Worm (Caenorhabditis elegans): ENCODE measurements around the gene C06E1.11.

C06E1.11 gene

ce11 chrIII:8578381-8578780 is 38.1 kb downstream of the C06E1.11 start:
- TF ChIP-seq mec-3 (tag; optimal IDR thresholded peaks at IDR 0.05; ENCODE audit: borderline replicate concordance) (no peak), che-1 (tag; optimal IDR thresholded peaks at IDR 0.05) (no peak)

ce11 chrIII:8577534-8577933 is 39.0 kb downstream of the C06E1.11 start:
- TF ChIP-seq madf-2 (tag; optimal IDR thresholded peaks at IDR 0.05) (no peak), C38D4.7 (GFP tag; optimal IDR thresholded peaks at IDR 0.05) (no peak), nhr-232 (tag; optimal IDR thresholded peaks at IDR 0.05) (no peak), ceh-30 (tag; optimal IDR thresholded peaks at IDR 0.05) (no peak), K02D7.2 (tag; optimal IDR thresholded peaks at IDR 0.05) (no peak), ceh-6 (GFP tag; optimal IDR thresholded peaks at IDR 0.05) (no peak), pqm-1 (tag; optimal IDR thresholded peaks at IDR 0.05) (no peak), pax-1 (tag; optimal IDR thresholded peaks at IDR 0.05) (no peak), pag-3 (tag; optimal IDR thresholded peaks at IDR 0.05; ENCODE audit: borderline replicate concordance) (no peak), dve-1 (tag; optimal IDR thresholded peaks at IDR 0.05) (no peak)

- no peak for TF ChIP-seq tbx-2 (tag; optimal IDR thresholded peaks at IDR 0.05)
- no peak for TF ChIP-seq ceh-9 (tag; optimal IDR thresholded peaks at IDR 0.05)
- TF ChIP-seq pros-1 (tag; optimal IDR thresholded peaks at IDR 0.05): no peak
- no peak for TF ChIP-seq lim-6 (tag; optimal IDR thresholded peaks at IDR 0.05)
- no peak for TF ChIP-seq ceh-18 (tag; optimal IDR thresholded peaks at IDR 0.05)
- no peak for TF ChIP-seq Y22D7AL.16 (tag; optimal IDR thresholded peaks at IDR 0.05)
- no peak for TF ChIP-seq pqm-1 (tag; optimal IDR thresholded peaks at IDR 0.05)
- no peak for TF ChIP-seq C38D4.7 (GFP tag; optimal IDR thresholded peaks at IDR 0.05)
- TF ChIP-seq mec-3 (tag; optimal IDR thresholded peaks at IDR 0.05; ENCODE audit: borderline replicate concordance): no peak
- no peak for TF ChIP-seq ceh-30 (tag; optimal IDR thresholded peaks at IDR 0.05)
- no peak for TF ChIP-seq hlh-8 (tag; optimal IDR thresholded peaks at IDR 0.05)
- TF ChIP-seq tbx-7 (tag; optimal IDR thresholded peaks at IDR 0.05): no peak
- TF ChIP-seq che-1 (tag; optimal IDR thresholded peaks at IDR 0.05): no peak
- TF ChIP-seq ceh-6 (GFP tag; optimal IDR thresholded peaks at IDR 0.05): no peak
- TF ChIP-seq pag-3 (tag; optimal IDR thresholded peaks at IDR 0.05; ENCODE audit: borderline replicate concordance): no peak
- no peak for TF ChIP-seq ztf-16 (tag; optimal IDR thresholded peaks at IDR 0.05)
- TF ChIP-seq zip-5 (tag; optimal IDR thresholded peaks at IDR 0.05): no peak
- TF ChIP-seq elt-4 (tag; optimal IDR thresholded peaks at IDR 0.05): no peak
- TF ChIP-seq nfya-1 (tag; optimal IDR thresholded peaks at IDR 0.05): no peak
Observed at ce11 chrIII:8575359-8576101, 41.0 kb downstream of the C06E1.11 start.

ce11 chrIII:8574299-8574698 is 42.2 kb downstream of the C06E1.11 start:
- no peak for TF ChIP-seq pros-1 (tag; optimal IDR thresholded peaks at IDR 0.05)
- peak; percentile 66 for TF ChIP-seq elt-2 (tag; optimal IDR thresholded peaks at IDR 0.05)

ce11 chrIII:8573869-8574268 is 42.6 kb downstream of the C06E1.11 start:
- TF ChIP-seq sox-4 (tag; optimal IDR thresholded peaks at IDR 0.05) (no peak), ceh-6 (GFP tag; optimal IDR thresholded peaks at IDR 0.05) (no peak), madf-2 (tag; optimal IDR thresholded peaks at IDR 0.05) (no peak), ceh-14 (tag; optimal IDR thresholded peaks at IDR 0.05) (no peak), lin-11 (tag; optimal IDR thresholded peaks at IDR 0.05) (no peak), fkh-10 (GFP tag; optimal IDR thresholded peaks at IDR 0.05) (no peak), nfya-1 (tag; optimal IDR thresholded peaks at IDR 0.05) (no peak), ztf-16 (tag; optimal IDR thresholded peaks at IDR 0.05) (no peak), sox-2 (GFP tag; IDR thresholded peaks at IDR 0.05) (no peak)

- TF ChIP-seq nhr-232 (tag; optimal IDR thresholded peaks at IDR 0.05) (no peak), unc-86 (tag; optimal IDR thresholded peaks at IDR 0.05) (no peak), che-1 (tag; optimal IDR thresholded peaks at IDR 0.05) (no peak), hlh-8 (tag; optimal IDR thresholded peaks at IDR 0.05) (no peak), ceh-34 (tag; optimal IDR thresholded peaks at IDR 0.05) (no peak), unc-3 (GFP tag; conservative IDR thresholded peaks at IDR 0.05) (no peak), unc-3 (tag; optimal IDR thresholded peaks at IDR 0.05) (no peak), mec-3 (tag; optimal IDR thresholded peaks at IDR 0.05; ENCODE audit: borderline replicate concordance) (no peak), ceh-19 (GFP tag; optimal IDR thresholded peaks at IDR 0.05) (no peak), pag-3 (tag; optimal IDR thresholded peaks at IDR 0.05; ENCODE audit: borderline replicate concordance) (no peak), ceh-24 (tag; optimal IDR thresholded peaks at IDR 0.05) (no peak), pat-9 (tag; optimal IDR thresholded peaks at IDR 0.05) (no peak), ceh-30 (tag; optimal IDR thresholded peaks at IDR 0.05) (no peak)
Observed at ce11 chrIII:8573301-8573700, 43.2 kb downstream of the C06E1.11 start.
